Fruit fly (Drosophila melanogaster) whole organism, embryonic: Measurements from ENCODE around the gene CG32147.

ENCODE experiments used
- Ada2b ChIP-seq: fragments of 200-800 bp; sonication (Bioruptor generic); IDR thresholded peaks from 2 replicates; pipeline ENCODE4 v1.3.6; 2022; ENCODE audit warnings: missing biosample characterization, missing genetic modification characterization
- Atf3 ChIP-seq: fragments of 200-800 bp; sonication (Bioruptor generic); optimal IDR thresholded peaks from 3 replicates; lab custom pipeline; 2016; ENCODE audit warnings: missing biosample characterization, missing genetic modification characterization
- CG10147 ChIP-seq: fragments of 200-800 bp; sonication (Bioruptor generic); optimal IDR thresholded peaks from 2 replicates; lab custom pipeline; 2019; ENCODE audit warnings: missing biosample characterization, mild to moderate bottlenecking, missing genetic modification characterization, moderate library complexity
- CG10565 ChIP-seq: fragments of 200-800 bp; sonication (Bioruptor generic); optimal IDR thresholded peaks from 3 replicates; lab custom pipeline; 2016; ENCODE audit warnings: missing biosample characterization, mild to moderate bottlenecking, missing genetic modification characterization
- CG14710 ChIP-seq: fragments of 200-800 bp; sonication (Bioruptor generic); optimal IDR thresholded peaks from 3 replicates; lab custom pipeline; 2019; ENCODE audit warnings: missing biosample characterization, mild to moderate bottlenecking, missing genetic modification characterization, moderate library complexity
- CG14965 ChIP-seq: fragments of 200-800 bp; sonication (Bioruptor generic); optimal IDR thresholded peaks from 2 replicates; lab custom pipeline; 2016; ENCODE audit warnings: missing biosample characterization, missing genetic modification characterization, borderline replicate concordance
- CG17385 ChIP-seq: fragments of 200-800 bp; sonication (Bioruptor generic); optimal IDR thresholded peaks from 3 replicates; lab custom pipeline; 2018; ENCODE audit warnings: missing biosample characterization, mild to moderate bottlenecking, missing genetic modification characterization
- CG2678 ChIP-seq: fragments of 200-800 bp; sonication (Bioruptor generic); optimal IDR thresholded peaks from 3 replicates; lab custom pipeline; 2019; ENCODE audit warnings: missing biosample characterization, mild to moderate bottlenecking, missing genetic modification characterization, moderate library complexity
- CG2712 ChIP-seq: fragments of 200-800 bp; optimal IDR thresholded peaks from 3 replicates; lab custom pipeline; 2019; ENCODE audit warnings: missing biosample characterization, mild to moderate bottlenecking, missing genetic modification characterization, moderate library complexity
- CG2875 ChIP-seq: fragments of 200-800 bp; sonication (Bioruptor generic); optimal IDR thresholded peaks from 2 replicates; lab custom pipeline; 2017; ENCODE audit warnings: missing biosample characterization, mild to moderate bottlenecking, missing genetic modification characterization, missing genetic modification reagents
- CG2889 ChIP-seq: fragments of 200-800 bp; sonication (Bioruptor generic); IDR thresholded peaks from 3 replicates; pipeline ENCODE4 v1.3.6; 2022; ENCODE audit warnings: missing biosample characterization, missing genetic modification characterization
- CG30431 ChIP-seq: fragments of 200-800 bp; sonication (Bioruptor generic); optimal IDR thresholded peaks from 2 replicates; lab custom pipeline; 2017; ENCODE audit warnings: missing biosample characterization, missing genetic modification characterization
- CG31365 ChIP-seq: fragments of 200-800 bp; sonication (Bioruptor generic); optimal IDR thresholded peaks from 2 replicates; lab custom pipeline; 2018; ENCODE audit warnings: missing biosample characterization, mild to moderate bottlenecking, missing genetic modification characterization
- CG4820 ChIP-seq: fragments of 200-800 bp; sonication (Bioruptor generic); optimal IDR thresholded peaks from 3 replicates; lab custom pipeline; 2016; ENCODE audit warnings: missing biosample characterization, missing genetic modification characterization
- CG5180 ChIP-seq: fragments of 200-800 bp; sonication (Bioruptor generic); optimal IDR thresholded peaks from 3 replicates; lab custom pipeline; 2017; ENCODE audit warnings: missing biosample characterization, missing genetic modification characterization, mild to moderate bottlenecking, moderate library complexity, missing genetic modification reagents
- CG6272 ChIP-seq: fragments of 200-800 bp; sonication (Bioruptor generic); IDR thresholded peaks from 2 replicates; pipeline ENCODE4 v1.3.6; 2022; ENCODE audit warnings: missing biosample characterization, missing genetic modification characterization
- CG7372 ChIP-seq: fragments of 200-800 bp; sonication (Bioruptor generic); IDR thresholded peaks from 2 replicates; pipeline ENCODE4 v1.3.6; 2022; ENCODE audit warnings: missing biosample characterization, missing genetic modification characterization
- CG8290 ChIP-seq, 3 experiments: fragments of 200-800 bp; sonication (Bioruptor generic); optimal IDR thresholded peaks; 2 replicates each; lab custom pipeline; 2016 to 2019; ENCODE audit warnings: missing biosample characterization in 3 of 3, missing genetic modification characterization in 3 of 3, mild to moderate bottlenecking in 2 of 3, moderate library complexity in 1 of 3
- CG8388 ChIP-seq: fragments of 200-800 bp; sonication (Bioruptor generic); optimal IDR thresholded peaks from 2 replicates; lab custom pipeline; 2019; ENCODE audit warnings: missing biosample characterization, mild to moderate bottlenecking, missing genetic modification characterization, moderate library complexity
- CG8944 ChIP-seq: fragments of 200-800 bp; sonication (Bioruptor generic); optimal IDR thresholded peaks from 3 replicates; lab custom pipeline; 2016; ENCODE audit warnings: missing biosample characterization, missing genetic modification characterization
- CHES-1-like ChIP-seq: fragments of 200-800 bp; sonication (Bioruptor generic); optimal IDR thresholded peaks from 2 replicates; lab custom pipeline; 2016; ENCODE audit warnings: missing biosample characterization, missing genetic modification characterization
- Chrac-16 ChIP-seq: fragments of 200-800 bp; sonication (Bioruptor generic); optimal IDR thresholded peaks from 3 replicates; lab custom pipeline; 2016; ENCODE audit warnings: missing biosample characterization, missing genetic modification characterization
- HLH4C ChIP-seq: fragments of 200-800 bp; sonication (Bioruptor generic); IDR thresholded peaks from 3 replicates; pipeline ENCODE4 v1.3.6; 2022; ENCODE audit warnings: missing biosample characterization, missing genetic modification characterization; ENCODE audit not compliant: partially characterized antibody
- Hey ChIP-seq: fragments of 200-800 bp; sonication (Bioruptor generic); optimal IDR thresholded peaks from 3 replicates; lab custom pipeline; 2018; ENCODE audit warnings: missing biosample characterization, mild to moderate bottlenecking, missing genetic modification characterization
- Mrtf ChIP-seq: fragments of 200-800 bp; sonication (Bioruptor generic); IDR thresholded peaks from 3 replicates; pipeline ENCODE4 v1.3.6; 2022; ENCODE audit warnings: missing biosample characterization, missing genetic modification characterization
- Nf-YC ChIP-seq: fragments of 200-800 bp; optimal IDR thresholded peaks from 3 replicates; lab custom pipeline; 2019; ENCODE audit warnings: missing biosample characterization, mild to moderate bottlenecking, missing genetic modification characterization, moderate library complexity
- Ptx1 ChIP-seq: fragments of 200-800 bp; sonication (Bioruptor generic); IDR thresholded peaks from 2 replicates; pipeline ENCODE4 v1.3.6; 2022; ENCODE audit warnings: missing biosample characterization, missing genetic modification characterization
- bigmax ChIP-seq: fragments of 200-800 bp; sonication (Bioruptor generic); optimal IDR thresholded peaks from 2 replicates; lab custom pipeline; 2018; ENCODE audit warnings: missing biosample characterization, mild to moderate bottlenecking, missing genetic modification characterization
- bowl ChIP-seq: fragments of 200-800 bp; sonication (Bioruptor generic); IDR thresholded peaks from 2 replicates; pipeline ENCODE4 v1.3.6; 2022; ENCODE audit warnings: missing biosample characterization, missing genetic modification characterization
- bsh ChIP-seq, 2 experiments: fragments of 200-800 bp; sonication (Bioruptor generic); optimal IDR thresholded peaks; 2 replicates each; lab custom pipeline; 2017 to 2018; ENCODE audit warnings: mild to moderate bottlenecking in 2 of 2, missing biosample characterization in 2 of 2, missing genetic modification characterization in 2 of 2, moderate library complexity in 1 of 2
- croc ChIP-seq: fragments of 200-800 bp; sonication (Bioruptor generic); conservative IDR thresholded peaks from 3 replicates; pipeline ENCODE4 v1.3.6; 2022; ENCODE audit warnings: missing biosample characterization, missing genetic modification characterization
- fd102C ChIP-seq: fragments of 200-800 bp; sonication (Bioruptor generic); optimal IDR thresholded peaks from 2 replicates; lab custom pipeline; 2018; ENCODE audit warnings: missing biosample characterization, mild to moderate bottlenecking, missing genetic modification characterization, moderate library complexity
- fd3F ChIP-seq: fragments of 200-800 bp; sonication (Bioruptor generic); optimal IDR thresholded peaks from 2 replicates; lab custom pipeline; 2018; ENCODE audit warnings: missing biosample characterization, mild to moderate bottlenecking, missing genetic modification characterization, moderate library complexity
- ftz-f1 ChIP-seq: fragments of 200-800 bp; sonication (Bioruptor generic); optimal IDR thresholded peaks from 2 replicates; lab custom pipeline; 2016; ENCODE audit warnings: missing biosample characterization, missing genetic modification characterization
- gfzf ChIP-seq: fragments of 200-800 bp; sonication (Bioruptor generic); optimal IDR thresholded peaks from 2 replicates; lab custom pipeline; 2016; ENCODE audit warnings: missing biosample characterization, mild to moderate bottlenecking, missing genetic modification characterization, moderate library complexity
- ham ChIP-seq: fragments of 200-800 bp; sonication (Bioruptor generic); IDR thresholded peaks from 2 replicates; pipeline ENCODE4 v1.3.6; 2022; ENCODE audit warnings: missing biosample characterization, missing genetic modification characterization
- insv ChIP-seq, 2 experiments: fragments of 200-800 bp; sonication (Bioruptor generic); optimal IDR thresholded peaks; 3 replicates each; lab custom pipeline; 2016 to 2018; ENCODE audit warnings: missing biosample characterization in 2 of 2, missing genetic modification characterization in 2 of 2
- inv ChIP-seq: fragments of 200-800 bp; sonication (Bioruptor generic); IDR thresholded peaks from 2 replicates; pipeline ENCODE4 v1.3.6; 2022; ENCODE audit warnings: missing biosample characterization, missing genetic modification characterization; ENCODE audit not compliant: partially characterized antibody
- nerfin-1 ChIP-seq: fragments of 200-800 bp; sonication (Bioruptor generic); optimal IDR thresholded peaks from 3 replicates; lab custom pipeline; 2019; ENCODE audit warnings: missing biosample characterization, mild to moderate bottlenecking, missing genetic modification characterization, moderate library complexity
- nerfin-2 ChIP-seq: fragments of 200-800 bp; sonication (Bioruptor generic); IDR thresholded peaks from 2 replicates; pipeline ENCODE4 v1.3.6; 2022; ENCODE audit warnings: missing biosample characterization, missing genetic modification characterization; ENCODE audit not compliant: partially characterized antibody
- pros ChIP-seq: fragments of 200-800 bp; sonication (Bioruptor generic); optimal IDR thresholded peaks from 3 replicates; lab custom pipeline; 2019; ENCODE audit warnings: missing biosample characterization, mild to moderate bottlenecking, missing genetic modification characterization, moderate library complexity
- sc ChIP-seq, 3 experiments: fragments of >200 bp in 2 of 3; fragments of 200-800 bp in 1 of 3; sonication (Bioruptor generic) in 1 of 3; optimal IDR thresholded peaks; 2 replicates in 2 of 3; 3 replicates in 1 of 3; lab custom pipeline; 2017; ENCODE audit warnings: mild to moderate bottlenecking in 1 of 3, missing biosample characterization in 1 of 3, missing genetic modification characterization in 1 of 3, missing genetic modification reagents in 1 of 3
- schlank ChIP-seq: fragments of 200-800 bp; sonication (Bioruptor generic); optimal IDR thresholded peaks from 2 replicates; lab custom pipeline; 2018; ENCODE audit warnings: missing biosample characterization, mild to moderate bottlenecking, missing genetic modification characterization
- sisA ChIP-seq: fragments of 200-800 bp; sonication (Bioruptor generic); IDR thresholded peaks from 2 replicates; pipeline ENCODE4 v1.3.6; 2022; ENCODE audit warnings: missing biosample characterization, missing genetic modification characterization
- ssp ChIP-seq: fragments of 200-800 bp; sonication (Bioruptor generic); IDR thresholded peaks from 2 replicates; pipeline ENCODE4 v1.3.6; 2022; ENCODE audit warnings: missing biosample characterization, missing genetic modification characterization
- stc ChIP-seq: fragments of 200-800 bp; sonication (Bioruptor generic); IDR thresholded peaks from 2 replicates; pipeline ENCODE4 v1.3.6; 2022; ENCODE audit warnings: missing biosample characterization, missing genetic modification characterization
- tap ChIP-seq: fragments of 200-800 bp; optimal IDR thresholded peaks from 3 replicates; lab custom pipeline; 2019; ENCODE audit warnings: missing biosample characterization, mild to moderate bottlenecking, missing genetic modification characterization, moderate library complexity

Gene CG32147

dm6 chr3L:15158330-15159114 is 14.7 kb upstream of the CG32147 start, which contains the start of the genes Msh6 and Prp31 (continued):
- TF ChIP-seq CG4820 (GFP tag; lab: Kevin White, UChicago) (peak; percentile 70), bigmax (GFP tag; lab: Kevin White, UChicago) (no peak), nerfin-2 (GFP tag; lab: Robert Waterston, UW) (no peak), CG14710 (tag; lab: Kevin White, UChicago) (peak; percentile 84), CG8944 (GFP tag; lab: Kevin White, UChicago) (peak; percentile 68), CG17385 (GFP tag; lab: Kevin White, UChicago) (peak; percentile 59), inv (GFP tag; lab: Robert Waterston, UW) (no peak), HLH4C (GFP tag; lab: Robert Waterston, UW) (no peak), croc (GFP tag; lab: Robert Waterston, UW) (peak; percentile 60), stc (GFP tag; lab: Robert Waterston, UW) (peak; percentile 6; the same call in 1 of the 2 replicates), CG10147 (GFP tag; lab: Kevin White, UChicago) (peak; percentile 69), bsh (GFP tag; optimal IDR thresholded peaks at IDR 0.05; lab: Kevin White, UChicago) (peak in 1 of 2 experiments; percentile 61), CHES-1-like (peak; percentile 26), CG30431 (GFP tag; lab: Kevin White, UChicago) (peak; percentile 27), CG2712 (tag; lab: Kevin White, UChicago) (peak; percentile 59), CG7372 (GFP tag; lab: Robert Waterston, UW) (peak; percentile 64), ftz-f1 (GFP tag; lab: Kevin White, UChicago) (no peak), nerfin-1 (tag; lab: Kevin White, UChicago) (peak; percentile 75), Hey (tag; lab: Kevin White, UChicago) (no peak), ham (no peak), Nf-YC (tag; lab: Kevin White, UChicago) (no peak), CG10565 (GFP tag; lab: Kevin White, UChicago) (no peak), schlank (no peak), fd3F (GFP tag; lab: Kevin White, UChicago) (peak; percentile 73), sc (optimal IDR thresholded peaks at IDR 0.05; lab: Kevin White, UChicago) (no peak), sc (GFP tag; optimal IDR thresholded peaks at IDR 0.05; lab: Kevin White, UChicago) (peak; percentile 46), ssp (GFP tag; lab: Robert Waterston, UW) (peak; percentile 71), CG14965 (GFP tag; lab: Kevin White, UChicago) (no peak), Ada2b (peak; percentile 67), CG2678 (tag; lab: Kevin White, UChicago) (peak; percentile 84), CG31365 (tag; lab: Kevin White, UChicago) (no peak), Atf3 (peak; percentile 37), insv (GFP tag; optimal IDR thresholded peaks at IDR 0.05; lab: Kevin White, UChicago) (peak in 1 of 2 experiments; percentile 23), Mrtf (GFP tag; lab: Robert Waterston, UW) (0 out of 3 replicates have a peak, but pooled peaks have one; percentile 20), Ptx1 (GFP tag; lab: Robert Waterston, UW) (peak; percentile 42; the same call in 1 of the 2 replicates), CG2875 (no peak), gfzf (peak; percentile 79), CG2889 (GFP tag; lab: Robert Waterston, UW) (0 out of 3 replicates have a peak, but pooled peaks have one; percentile 35), CG5180 (no peak), pros (GFP tag; lab: Kevin White, UChicago) (no peak), bowl (GFP tag; lab: Robert Waterston, UW) (no peak), fd102C (no peak), Chrac-16 (GFP tag; lab: Kevin White, UChicago) (peak; percentile 79), CG6272 (GFP tag; lab: Robert Waterston, UW) (peak; percentile 26; the same call in 1 of the 2 replicates), CG8290 (GFP tag; optimal IDR thresholded peaks at IDR 0.05; lab: Kevin White, UChicago) (peak; percentile 59), CG8290 (tag; optimal IDR thresholded peaks at IDR 0.05; lab: Kevin White, UChicago) (no peak), CG8388 (GFP tag; lab: Kevin White, UChicago) (peak; percentile 38), sisA (GFP tag; lab: Robert Waterston, UW) (peak; percentile 66), tap (tag; lab: Kevin White, UChicago) (peak; percentile 40)
